Fruit fly (Drosophila melanogaster): ENCODE results near the gene CG15365.

DNA sequence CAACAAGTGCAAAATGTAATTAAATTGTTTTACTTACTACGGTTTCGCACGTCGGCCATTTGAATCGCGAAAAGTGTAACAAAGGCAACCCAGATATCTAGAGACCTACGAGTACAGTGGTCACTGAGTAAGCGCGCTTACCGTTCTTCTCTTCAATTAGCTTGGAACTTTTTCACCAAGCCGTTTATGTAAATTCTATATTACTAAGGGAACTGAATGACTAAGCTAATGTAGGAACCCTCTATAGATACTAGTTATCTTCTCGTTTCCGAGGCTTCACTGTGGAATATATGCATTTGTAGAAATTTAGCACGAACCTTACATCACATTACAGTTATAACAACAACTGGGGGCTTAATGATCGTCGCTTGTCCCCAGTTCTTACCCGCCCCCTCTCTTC, 20.8 kb downstream of the CG15365 start:
- TF ChIP-seq esn (GFP tag; optimal IDR thresholded peaks at IDR 0.05) (no peak), Smox (GFP tag; optimal IDR thresholded peaks at IDR 0.05) (peak; percentile 13), Sox102F (GFP tag; optimal IDR thresholded peaks at IDR 0.05) (no peak), Hr39 (GFP tag; optimal IDR thresholded peaks at IDR 0.05) (peak; percentile 58), Gug (GFP tag; IDR thresholded peaks at IDR 0.05) (peak; percentile 75), CG6808 (GFP tag; optimal IDR thresholded peaks at IDR 0.05) (no peak), CG7368 (GFP tag; optimal IDR thresholded peaks at IDR 0.05) (peak; percentile 30), Eip78C (GFP tag) (peak; percentile 82), CG31627 (GFP tag; optimal IDR thresholded peaks at IDR 0.05) (peak; percentile 33), CG15336 (GFP tag; IDR thresholded peaks at IDR 0.05) (peak; percentile 87), fd59A (GFP tag; optimal IDR thresholded peaks at IDR 0.05) (peak; percentile 37), salr (GFP tag; optimal IDR thresholded peaks at IDR 0.05) (peak in 1 of 2 experiments; percentile 50), fd85E (GFP tag; optimal IDR thresholded peaks at IDR 0.05) (no peak), CG16779 (tag; optimal IDR thresholded peaks at IDR 0.05) (no peak)
